Worm (Caenorhabditis elegans): ENCODE results near the gene act-1.
A peak's percentile ranks its signal among the peaks of the same experiment; 100 is the strongest.

Gene act-1

DNA sequence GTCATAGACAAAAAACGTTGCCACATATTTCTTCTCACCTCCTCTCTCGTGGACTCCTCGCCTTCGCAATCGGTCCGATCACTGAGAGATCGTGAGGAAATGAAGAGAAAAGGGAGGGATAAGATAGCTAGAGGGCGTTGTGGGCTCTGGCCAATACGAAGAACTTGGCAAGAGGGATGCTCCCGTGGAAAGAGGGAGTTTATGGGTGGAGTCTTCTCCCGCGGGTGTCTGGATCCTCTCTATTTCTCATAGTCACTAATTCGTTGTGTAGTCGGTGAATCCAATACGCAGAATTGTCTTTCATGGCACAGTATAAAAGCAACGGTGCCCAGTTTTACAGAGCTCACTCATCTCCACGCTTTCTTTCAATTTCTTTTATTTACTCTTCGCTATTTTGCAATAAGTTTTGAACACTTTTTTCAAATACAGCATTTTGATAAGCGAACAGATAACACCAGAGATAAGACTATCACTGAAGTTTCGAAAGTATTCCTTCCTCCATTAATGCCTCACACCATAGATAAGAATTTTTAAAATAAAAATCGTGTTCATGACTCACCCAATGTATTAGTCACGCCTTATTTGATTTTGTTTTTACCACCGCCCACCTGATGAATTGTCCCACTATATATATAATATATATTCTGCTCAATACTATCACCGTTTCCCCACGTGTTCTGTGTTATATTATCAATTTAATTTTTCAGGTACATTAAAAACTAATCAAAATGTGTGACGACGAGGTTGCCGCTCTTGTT is at the start of gene act-1:
act-1 (plus strand) TSS at position 708 of the 758 bp plus-strand sequence.
- TF ChIP-seq blmp-1 (tag; optimal IDR thresholded peaks at IDR 0.05): no peak
- TF ChIP-seq unc-62 (GFP tag; optimal IDR thresholded peaks at IDR 0.05): peak; percentile 32
- TF ChIP-seq cnd-1 (tag; optimal IDR thresholded peaks at IDR 0.05): no peak
- no peak for TF ChIP-seq ceh-39 (tag; optimal IDR thresholded peaks at IDR 0.05)
- no peak for TF ChIP-seq ces-1 (GFP tag; optimal IDR thresholded peaks at IDR 0.05)
- TF ChIP-seq nhr-237 (tag; optimal IDR thresholded peaks at IDR 0.05): no peak
- no peak for TF ChIP-seq snpc-4 (tag; optimal IDR thresholded peaks at IDR 0.05)
- peak; percentile 95 for TF ChIP-seq unc-120 (tag; optimal IDR thresholded peaks at IDR 0.05; ENCODE audit: poor library complexity, severe bottlenecking)
- TF ChIP-seq elt-1 (tag; optimal IDR thresholded peaks at IDR 0.05; ENCODE audit: borderline replicate concordance, insufficient read depth): no peak
- TF ChIP-seq ceh-83 (GFP tag; optimal IDR thresholded peaks at IDR 0.05): no peak
- no peak for TF ChIP-seq ztf-11 (tag; optimal IDR thresholded peaks at IDR 0.05)
- no peak for TF ChIP-seq mep-1 (tag; optimal IDR thresholded peaks at IDR 0.05)
- no peak for TF ChIP-seq lsy-2 (tag; optimal IDR thresholded peaks at IDR 0.05)
- TF ChIP-seq sptf-1 (tag; optimal IDR thresholded peaks at IDR 0.05): peak; percentile 21
- TF ChIP-seq hlh-1 (tag; optimal IDR thresholded peaks at IDR 0.05): peak; percentile 40
- TF ChIP-seq nhr-76 (tag; optimal IDR thresholded peaks at IDR 0.05): no peak
- TF ChIP-seq M03D4.4 (tag; optimal IDR thresholded peaks at IDR 0.05): peak; percentile 43
- no peak for TF ChIP-seq lin-32 (GFP tag; optimal IDR thresholded peaks at IDR 0.05)

DNA sequence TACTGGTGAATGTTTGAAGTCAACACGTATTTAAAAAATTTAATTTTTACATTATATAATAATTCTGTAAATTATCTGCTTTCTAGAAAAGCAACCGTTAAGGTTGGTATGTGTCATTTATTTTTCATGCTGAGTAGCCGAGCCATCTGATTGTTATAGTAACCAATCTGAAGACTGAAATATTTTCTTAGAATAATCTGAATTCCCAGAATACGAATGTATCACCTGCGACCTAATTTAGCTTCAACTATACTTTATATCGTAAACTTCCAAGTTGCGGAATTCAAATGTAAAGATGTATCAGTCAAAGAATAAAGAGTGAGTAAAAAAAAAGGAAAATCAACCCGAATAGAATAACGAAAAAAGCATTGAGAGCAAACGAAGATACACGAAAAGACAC is 47.6 kb upstream of the act-1 start:
- TF ChIP-seq M03D4.4 (tag; optimal IDR thresholded peaks at IDR 0.05) (no peak), blmp-1 (tag; optimal IDR thresholded peaks at IDR 0.05) (no peak), nhr-12 (tag; optimal IDR thresholded peaks at IDR 0.05) (no peak), ztf-11 (tag; optimal IDR thresholded peaks at IDR 0.05) (no peak), drap-1 (GFP tag; optimal IDR thresholded peaks at IDR 0.05) (no peak), nhr-2 (tag; optimal IDR thresholded peaks at IDR 0.05) (no peak), lin-13 (tag; optimal IDR thresholded peaks at IDR 0.05) (no peak), ceh-83 (GFP tag; optimal IDR thresholded peaks at IDR 0.05) (no peak), ceh-39 (tag; optimal IDR thresholded peaks at IDR 0.05) (no peak), elt-3 (tag; optimal IDR thresholded peaks at IDR 0.05) (no peak), unc-62 (GFP tag; optimal IDR thresholded peaks at IDR 0.05) (no peak), hlh-1 (tag; optimal IDR thresholded peaks at IDR 0.05) (no peak), nhr-28 (tag; optimal IDR thresholded peaks at IDR 0.05) (no peak), zip-8 (tag; optimal IDR thresholded peaks at IDR 0.05) (no peak), bed-3 (GFP tag; optimal IDR thresholded peaks at IDR 0.05) (no peak), nhr-237 (tag; optimal IDR thresholded peaks at IDR 0.05) (no peak), nhr-76 (tag; optimal IDR thresholded peaks at IDR 0.05) (no peak), unc-39 (tag; optimal IDR thresholded peaks at IDR 0.05) (no peak), pha-4 (tag; optimal IDR thresholded peaks at IDR 0.05) (no peak), mab-5 (tag; optimal IDR thresholded peaks at IDR 0.05) (no peak)

DNA sequence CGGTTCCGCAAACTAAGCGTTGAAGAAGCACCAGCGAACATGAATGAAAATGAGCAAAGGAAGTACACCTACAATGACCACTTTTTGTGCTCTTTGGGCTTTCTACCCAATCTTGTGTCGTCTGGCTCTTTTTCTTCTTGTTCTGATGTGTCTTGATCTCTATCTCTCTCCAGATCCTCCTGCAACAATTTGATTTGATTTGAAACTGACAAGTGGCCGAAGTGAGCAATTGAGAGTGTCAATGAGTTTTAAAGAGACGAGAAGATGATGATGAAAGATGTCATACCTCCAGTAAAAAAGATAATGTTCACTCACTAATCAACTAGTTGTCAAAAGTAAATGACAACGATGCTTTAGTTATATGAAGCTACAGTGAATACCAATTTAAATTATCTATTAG is 46.1 kb upstream of the act-1 start, which contains the start of gene pptr-2:
pptr-2 (minus strand) TSS at position 184 of the 400 bp plus-strand sequence.
- TF ChIP-seq elt-3 (tag; optimal IDR thresholded peaks at IDR 0.05) (no peak), pha-4 (tag; optimal IDR thresholded peaks at IDR 0.05) (no peak), ceh-83 (GFP tag; optimal IDR thresholded peaks at IDR 0.05) (no peak), nhr-2 (tag; optimal IDR thresholded peaks at IDR 0.05) (no peak), nhr-76 (tag; optimal IDR thresholded peaks at IDR 0.05) (no peak), unc-120 (tag; optimal IDR thresholded peaks at IDR 0.05; ENCODE audit: poor library complexity, severe bottlenecking) (peak; percentile 50), sem-2 (GFP tag; optimal IDR thresholded peaks at IDR 0.05) (no peak), hlh-1 (tag; optimal IDR thresholded peaks at IDR 0.05) (peak; percentile 6), lsy-2 (tag; optimal IDR thresholded peaks at IDR 0.05) (no peak), ces-1 (GFP tag; optimal IDR thresholded peaks at IDR 0.05) (peak; percentile 3), mab-5 (tag; optimal IDR thresholded peaks at IDR 0.05) (no peak), ztf-11 (tag; optimal IDR thresholded peaks at IDR 0.05) (no peak), zip-8 (tag; optimal IDR thresholded peaks at IDR 0.05) (no peak), unc-62 (GFP tag; optimal IDR thresholded peaks at IDR 0.05) (peak; percentile 97), nhr-28 (tag; optimal IDR thresholded peaks at IDR 0.05) (no peak), nhr-237 (tag; optimal IDR thresholded peaks at IDR 0.05) (no peak)

DNA sequence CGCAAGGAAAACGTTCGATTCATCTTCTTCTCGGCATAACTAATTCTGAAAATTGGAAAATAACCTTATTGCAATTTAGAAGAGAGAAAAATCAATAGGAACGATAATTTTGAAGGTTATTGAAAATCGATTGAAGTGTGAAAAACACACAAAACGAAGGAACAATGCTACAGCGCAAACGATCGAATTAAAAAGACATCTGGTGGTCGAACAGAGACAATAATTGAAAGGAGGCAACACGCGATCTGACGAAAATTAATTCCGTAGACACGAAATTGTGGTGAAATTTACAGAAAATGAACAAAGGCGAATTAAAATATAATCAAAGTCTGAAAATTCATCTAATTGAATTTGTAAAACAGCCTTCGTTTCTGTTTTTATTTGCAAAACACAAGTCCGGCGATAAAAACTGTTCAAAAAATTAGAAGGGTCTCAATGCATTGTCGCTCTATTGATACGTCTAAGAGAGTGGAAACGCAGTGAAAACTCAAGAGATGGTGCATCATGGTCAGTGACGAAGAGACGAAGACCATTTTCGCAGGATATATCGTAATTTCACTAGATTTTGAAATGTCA is 41.4 kb upstream of the act-1 start, which contains the start of gene pak-2:
pak-2 (minus strand) TSS at position 51 of the 576 bp plus-strand sequence.
- TF ChIP-seq unc-62 (GFP tag; optimal IDR thresholded peaks at IDR 0.05): peak; percentile 61
- TF ChIP-seq snpc-4 (tag; optimal IDR thresholded peaks at IDR 0.05): no peak
- TF ChIP-seq nhr-237 (tag; optimal IDR thresholded peaks at IDR 0.05): peak; percentile 94
- no peak for TF ChIP-seq elt-3 (tag; optimal IDR thresholded peaks at IDR 0.05)
- no peak for TF ChIP-seq mab-5 (tag; optimal IDR thresholded peaks at IDR 0.05)
- TF ChIP-seq nhr-28 (tag; optimal IDR thresholded peaks at IDR 0.05): no peak
- TF ChIP-seq blmp-1 (tag; optimal IDR thresholded peaks at IDR 0.05): no peak
- TF ChIP-seq ceh-39 (tag; optimal IDR thresholded peaks at IDR 0.05): peak; percentile 73
- TF ChIP-seq mep-1 (tag; optimal IDR thresholded peaks at IDR 0.05): peak; percentile 67
- no peak for TF ChIP-seq nhr-12 (tag; optimal IDR thresholded peaks at IDR 0.05)
- no peak for TF ChIP-seq flh-1 (GFP tag; optimal IDR thresholded peaks at IDR 0.05)
- peak; percentile 62 for TF ChIP-seq lin-32 (GFP tag; optimal IDR thresholded peaks at IDR 0.05)
- peak; percentile 13 for TF ChIP-seq sem-2 (GFP tag; optimal IDR thresholded peaks at IDR 0.05)
- TF ChIP-seq unc-39 (tag; optimal IDR thresholded peaks at IDR 0.05): no peak
- peak; percentile 71 for TF ChIP-seq lsy-2 (tag; optimal IDR thresholded peaks at IDR 0.05)
- TF ChIP-seq bed-3 (GFP tag; optimal IDR thresholded peaks at IDR 0.05): no peak
- TF ChIP-seq lin-13 (tag; optimal IDR thresholded peaks at IDR 0.05): peak; percentile 15
- peak; percentile 82 for TF ChIP-seq mls-2 (tag; optimal IDR thresholded peaks at IDR 0.05)
- peak; percentile 58 for TF ChIP-seq nhr-2 (tag; optimal IDR thresholded peaks at IDR 0.05)
- peak; percentile 76 for TF ChIP-seq cnd-1 (tag; optimal IDR thresholded peaks at IDR 0.05)
- TF ChIP-seq hlh-1 (tag; optimal IDR thresholded peaks at IDR 0.05): no peak
- peak; percentile 64 for TF ChIP-seq drap-1 (GFP tag; optimal IDR thresholded peaks at IDR 0.05)
- no peak for TF ChIP-seq M03D4.4 (tag; optimal IDR thresholded peaks at IDR 0.05)
- TF ChIP-seq sptf-1 (tag; optimal IDR thresholded peaks at IDR 0.05): peak; percentile 87
- peak; percentile 93 for TF ChIP-seq ces-1 (GFP tag; optimal IDR thresholded peaks at IDR 0.05)
- peak; percentile 77 for TF ChIP-seq ceh-83 (GFP tag; optimal IDR thresholded peaks at IDR 0.05)
